Fruit fly (Drosophila melanogaster): Measurements from ENCODE around the gene gammaTub23C.

DNA sequence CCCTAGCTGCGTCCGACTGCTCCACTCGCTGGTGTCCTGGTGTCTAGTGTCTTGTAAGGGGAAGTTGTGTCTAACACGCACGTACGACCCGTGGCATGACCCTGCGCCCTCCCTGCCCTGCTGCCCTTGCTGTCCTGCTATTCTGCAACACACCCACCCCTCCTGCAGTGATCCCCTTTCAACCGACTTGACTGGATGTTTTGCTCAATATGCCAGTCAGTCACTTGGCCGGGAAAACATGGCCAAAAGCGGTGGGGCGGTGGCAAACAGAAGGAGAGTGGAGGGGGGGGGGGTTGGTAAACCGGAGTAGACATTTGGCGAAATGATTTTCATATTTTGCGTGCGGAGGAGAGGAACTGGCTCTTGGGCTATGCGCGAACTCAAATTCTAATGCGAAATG lies 42.0 kb upstream of the gammaTub23C start:
- TF ChIP-seq CTCF (optimal IDR thresholded peaks at IDR 0.05) (no peak), CG8478 (optimal IDR thresholded peaks at IDR 0.05) (no peak)

Measured in S2 (cell line).